Worm (Caenorhabditis elegans): ENCODE results near the gene prx-2.

Gene prx-2

ce11 chrIV:11693493-11693892, 49.6 kb downstream of the prx-2 start, which contains the start of gene ZK792.12:
Gene ZK792.12, plus strand, starts transcription at chrIV:11693793.
- TF ChIP-seq blmp-1 (tag; optimal IDR thresholded peaks at IDR 0.05; ENCODE audit: insufficient read depth) (no peak), elt-3 (tag; optimal IDR thresholded peaks at IDR 0.05) (no peak), nhr-237 (tag; optimal IDR thresholded peaks at IDR 0.05) (no peak), peb-1 (tag; optimal IDR thresholded peaks at IDR 0.05) (no peak), ztf-1 (GFP tag; conservative IDR thresholded peaks at IDR 0.05) (no peak), C34F6.9 (tag; optimal IDR thresholded peaks at IDR 0.05) (no peak), lin-11 (tag; optimal IDR thresholded peaks at IDR 0.05) (no peak), ceh-82 (tag; optimal IDR thresholded peaks at IDR 0.05) (no peak), nhr-23 (tag; optimal IDR thresholded peaks at IDR 0.05) (no peak), nhr-12 (tag; optimal IDR thresholded peaks at IDR 0.05) (no peak), skn-1 (tag; optimal IDR thresholded peaks at IDR 0.05) (no peak), nhr-11 (tag; optimal IDR thresholded peaks at IDR 0.05) (no peak), Y55F3AM.14 (GFP tag; optimal IDR thresholded peaks at IDR 0.05) (no peak), nhr-6 (tag; optimal IDR thresholded peaks at IDR 0.05) (no peak), sem-4 (tag; optimal IDR thresholded peaks at IDR 0.05) (no peak), unc-62 (GFP tag; optimal IDR thresholded peaks at IDR 0.05) (no peak), alr-1 (tag; optimal IDR thresholded peaks at IDR 0.05) (no peak)

ce11 chrIV:11694143-11694542, 50.2 kb downstream of the prx-2 start, which contains the start of gene ZK792.7:
Gene ZK792.7, plus strand, starts transcription at chrIV:11694443.
- TF ChIP-seq nhr-12 (tag; optimal IDR thresholded peaks at IDR 0.05) (no peak), nhr-25 (tag; optimal IDR thresholded peaks at IDR 0.05) (no peak), dmd-4 (tag; optimal IDR thresholded peaks at IDR 0.05) (no peak), nhr-129 (tag; optimal IDR thresholded peaks at IDR 0.05) (no peak), unc-62 (GFP tag; optimal IDR thresholded peaks at IDR 0.05) (no peak), unc-39 (tag; optimal IDR thresholded peaks at IDR 0.05) (no peak), elt-3 (tag; optimal IDR thresholded peaks at IDR 0.05) (no peak), nhr-21 (tag; optimal IDR thresholded peaks at IDR 0.05) (no peak), egl-27 (tag; optimal IDR thresholded peaks at IDR 0.05) (no peak), fos-1 (tag; optimal IDR thresholded peaks at IDR 0.05) (no peak), ztf-1 (GFP tag; conservative IDR thresholded peaks at IDR 0.05) (no peak), mab-5 (tag; optimal IDR thresholded peaks at IDR 0.05) (no peak), snpc-4 (tag; optimal IDR thresholded peaks at IDR 0.05) (no peak), ama-1 (optimal IDR thresholded peaks at IDR 0.05) (no peak), nhr-237 (tag; optimal IDR thresholded peaks at IDR 0.05) (no peak)

DNA sequence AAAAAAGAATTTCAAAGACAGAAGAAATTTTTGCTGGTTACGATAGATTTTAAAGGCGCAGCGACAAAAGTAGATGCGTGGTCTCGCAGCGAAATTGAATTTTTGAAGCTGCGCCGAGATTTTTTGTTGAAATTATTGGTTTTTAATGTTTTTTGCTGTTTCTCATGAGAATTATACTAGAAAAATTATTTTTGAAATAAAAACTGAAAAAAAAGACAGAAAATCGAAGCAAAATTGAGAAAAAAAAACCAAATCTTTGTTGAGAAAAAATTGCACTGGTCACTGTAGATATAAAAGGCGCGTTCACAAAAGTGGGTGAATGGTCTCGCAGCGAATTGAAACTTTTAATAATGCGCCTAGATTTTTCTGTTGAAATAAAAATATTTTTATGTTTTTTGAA, 51.7 kb downstream of the prx-2 start:
- TF ChIP-seq lsy-2 (tag; optimal IDR thresholded peaks at IDR 0.05): no peak
- TF ChIP-seq nhr-12 (tag; optimal IDR thresholded peaks at IDR 0.05): no peak
- TF ChIP-seq mab-5 (tag; optimal IDR thresholded peaks at IDR 0.05): no peak
- TF ChIP-seq ztf-4 (tag; optimal IDR thresholded peaks at IDR 0.05): no peak
- no peak for TF ChIP-seq C34F6.9 (tag; optimal IDR thresholded peaks at IDR 0.05)
- TF ChIP-seq sem-4 (tag; optimal IDR thresholded peaks at IDR 0.05): no peak
- no peak for TF ChIP-seq peb-1 (tag; optimal IDR thresholded peaks at IDR 0.05)
